Worm (Caenorhabditis elegans) whole organism, late embryonic: ENCODE data around the gene arv-1.

Experiments used
- K09A11.1 ChIP-seq: sonication (generic microtip); optimal IDR thresholded peaks from 2 replicates; lab custom pipeline; 2017; ENCODE audit warnings: antibody characterized with exemption, mild to moderate bottlenecking, missing genetic modification characterization, missing compliant biosample characterization; ENCODE audit not compliant: insufficient read depth
- pha-2 ChIP-seq: sonication (generic microtip); optimal IDR thresholded peaks from 2 replicates; lab custom pipeline; 2017; ENCODE audit warnings: mild to moderate bottlenecking, missing genetic modification characterization, missing compliant biosample characterization
- pros-1 ChIP-seq: fragments of 150-350 bp; optimal IDR thresholded peaks from 2 replicates; lab custom pipeline; 2014; ENCODE audit warnings: missing biosample characterization, missing genetic modification reagents, missing genetic modification characterization
- unc-55 ChIP-seq: sonication (generic microtip); optimal IDR thresholded peaks from 2 replicates; lab custom pipeline; 2017; ENCODE audit warnings: missing biosample characterization, missing genetic modification reagents, missing genetic modification characterization

ce11 chrII:10231874-10232273 lies 31.3 kb upstream of the arv-1 start:
- TF ChIP-seq unc-55 (no peak), K09A11.1 (tag; lab: Kevin White, UChicago) (no peak), pha-2 (tag; lab: Kevin White, UChicago) (no peak), pros-1 (tag; lab: Kevin White, UChicago) (no peak)
